Fruit fly (Drosophila melanogaster) whole organism, wandering third instar larva: Measurements from ENCODE around the gene CG33270.

Experiments used
- Abd-B ChIP-seq: fragments of >200 bp; optimal IDR thresholded peaks from 2 replicates; lab custom pipeline; 2017; ENCODE audit warnings: missing biosample characterization, missing genetic modification characterization
- CG32264 ChIP-seq: fragments of 200-800 bp; sonication (Bioruptor generic); optimal IDR thresholded peaks from 2 replicates; lab custom pipeline; 2016; ENCODE audit warnings: missing biosample characterization, missing genetic modification characterization
- CG9705 ChIP-seq: fragments of 200-800 bp; sonication (Bioruptor generic); optimal IDR thresholded peaks from 2 replicates; lab custom pipeline; 2018; ENCODE audit warnings: missing biosample characterization, mild to moderate bottlenecking, missing genetic modification characterization
- CrebA ChIP-seq: fragments of 200-800 bp; sonication (Bioruptor generic); optimal IDR thresholded peaks from 2 replicates; lab custom pipeline; 2016; ENCODE audit warnings: missing biosample characterization, mild to moderate bottlenecking, missing genetic modification characterization, borderline replicate concordance
- Dfd ChIP-seq: fragments of >200 bp; optimal IDR thresholded peaks from 2 replicates; lab custom pipeline; 2017; ENCODE audit warnings: missing biosample characterization, missing genetic modification characterization
- Dif ChIP-seq: fragments of 200-275, 200-300 bp; sonication (Bioruptor generic); optimal IDR thresholded peaks from 2 replicates; lab custom pipeline; 2018; ENCODE audit warnings: missing biosample characterization, missing genetic modification characterization; ENCODE audit not compliant: partially characterized antibody
- GATAd ChIP-seq: sonication (Bioruptor generic); optimal IDR thresholded peaks from 2 replicates; lab custom pipeline; 2016; ENCODE audit warnings: missing biosample characterization, missing genetic modification characterization
- HLH106 ChIP-seq: fragments of 200-800 bp; optimal IDR thresholded peaks from 3 replicates; lab custom pipeline; 2019; ENCODE audit warnings: missing biosample characterization, mild to moderate bottlenecking, missing genetic modification characterization, moderate library complexity
- Hr78 ChIP-seq: fragments of >200 bp; optimal IDR thresholded peaks from 2 replicates; lab custom pipeline; 2017; ENCODE audit warnings: missing biosample characterization, missing genetic modification characterization
- Hr83 ChIP-seq: fragments of 200-300 bp; sonication (Bioruptor generic); optimal IDR thresholded peaks from 2 replicates; lab custom pipeline; 2016; ENCODE audit warnings: missing biosample characterization, mild to moderate bottlenecking, missing genetic modification characterization, moderate library complexity; ENCODE audit not compliant: poor library complexity, severe bottlenecking
- Jra ChIP-seq: sonication (Bioruptor generic); optimal IDR thresholded peaks from 2 replicates; lab custom pipeline; 2016; ENCODE audit warnings: missing biosample characterization, missing genetic modification characterization
- Mio ChIP-seq: sonication (Bioruptor generic); optimal IDR thresholded peaks from 2 replicates; lab custom pipeline; 2016; ENCODE audit warnings: missing biosample characterization, missing genetic modification characterization
- Myc ChIP-seq: fragments of >200 bp; optimal IDR thresholded peaks from 2 replicates; lab custom pipeline; 2017
- N ChIP-seq: fragments of >200 bp; optimal IDR thresholded peaks from 2 replicates; lab custom pipeline; 2018; ENCODE audit warnings: missing biosample characterization, missing external identifiers, missing genetic modification characterization
- OdsH ChIP-seq: fragments of 200-800 bp; sonication (Bioruptor generic); optimal IDR thresholded peaks from 2 replicates; lab custom pipeline; 2016; ENCODE audit warnings: missing biosample characterization, mild to moderate bottlenecking, missing genetic modification characterization
- Rel ChIP-seq, 2 experiments: fragments of 200-800 bp; sonication (Bioruptor generic) in 1 of 2; optimal IDR thresholded peaks; 2 replicates in 1 of 2; 3 replicates in 1 of 2; lab custom pipeline; 2016 to 2019; ENCODE audit warnings: mild to moderate bottlenecking in 2 of 2, missing biosample characterization in 2 of 2, missing genetic modification characterization in 2 of 2, moderate library complexity in 1 of 2
- Sp1 ChIP-seq: fragments of 200-800 bp; sonication (Bioruptor generic); optimal IDR thresholded peaks from 3 replicates; lab custom pipeline; 2019; ENCODE audit warnings: missing biosample characterization, mild to moderate bottlenecking, missing genetic modification characterization, moderate library complexity
- Vsx2 ChIP-seq: fragments of 200-300, 225-300 bp; sonication (Bioruptor generic); optimal IDR thresholded peaks from 2 replicates; lab custom pipeline; 2018; ENCODE audit warnings: missing biosample characterization, missing genetic modification characterization; ENCODE audit not compliant: partially characterized antibody
- br ChIP-seq: fragments of 200-800 bp; sonication (Bioruptor generic); optimal IDR thresholded peaks from 2 replicates; lab custom pipeline; 2016; ENCODE audit warnings: missing biosample characterization, missing genetic modification characterization
- dmrt93B ChIP-seq: fragments of 200-800 bp; sonication (Bioruptor generic); optimal IDR thresholded peaks from 2 replicates; lab custom pipeline; 2018; ENCODE audit warnings: missing biosample characterization, mild to moderate bottlenecking, missing genetic modification characterization
- dsf ChIP-seq: sonication (Bioruptor generic); optimal IDR thresholded peaks from 2 replicates; lab custom pipeline; 2016; ENCODE audit warnings: missing biosample characterization, missing genetic modification characterization, borderline replicate concordance
- ey ChIP-seq: fragments of 200-800 bp; sonication (Bioruptor generic); optimal IDR thresholded peaks from 2 replicates; lab custom pipeline; 2016; ENCODE audit warnings: missing biosample characterization, missing genetic modification characterization
- foxo ChIP-seq, 2 experiments: fragments of 200-800 bp; sonication (Bioruptor generic); optimal IDR thresholded peaks; 2 replicates in 1 of 2; 3 replicates in 1 of 2; lab custom pipeline; 2016 to 2017; ENCODE audit warnings: missing biosample characterization in 2 of 2, missing genetic modification characterization in 2 of 2
- fru ChIP-seq: fragments of 200-800 bp; sonication (Bioruptor generic); optimal IDR thresholded peaks from 3 replicates; lab custom pipeline; 2016; ENCODE audit warnings: missing biosample characterization, mild to moderate bottlenecking, missing genetic modification characterization
- h ChIP-seq: fragments of 200-800 bp; sonication (Bioruptor generic); optimal IDR thresholded peaks from 3 replicates; lab custom pipeline; 2016; ENCODE audit warnings: missing biosample characterization, mild to moderate bottlenecking, missing genetic modification characterization
- jim ChIP-seq: fragments of 175-275, 200-325 bp; sonication (Bioruptor generic); optimal IDR thresholded peaks from 2 replicates; lab custom pipeline; 2016; ENCODE audit warnings: missing biosample characterization, mild to moderate bottlenecking, missing genetic modification characterization
- lola ChIP-seq: fragments of >200 bp; optimal IDR thresholded peaks from 2 replicates; lab custom pipeline; 2017; ENCODE audit warnings: missing biosample characterization, missing genetic modification characterization
- pan ChIP-seq: fragments of >200 bp; optimal IDR thresholded peaks from 2 replicates; lab custom pipeline; 2017
- psq ChIP-seq: fragments of 200-800 bp; sonication (Bioruptor generic); optimal IDR thresholded peaks from 3 replicates; lab custom pipeline; 2017; ENCODE audit warnings: missing biosample characterization, mild to moderate bottlenecking, missing genetic modification characterization, moderate library complexity
- rgr ChIP-seq: fragments of 200-800 bp; sonication (Bioruptor generic); optimal IDR thresholded peaks from 3 replicates; lab custom pipeline; 2016; ENCODE audit warnings: missing biosample characterization, mild to moderate bottlenecking, missing genetic modification characterization
- tai ChIP-seq: sonication (Bioruptor generic); optimal IDR thresholded peaks from 2 replicates; lab custom pipeline; 2016; ENCODE audit warnings: missing biosample characterization, missing genetic modification characterization
- woc ChIP-seq: sonication (Bioruptor generic); optimal IDR thresholded peaks from 2 replicates; lab custom pipeline; 2016; ENCODE audit warnings: missing biosample characterization, mild to moderate bottlenecking, missing genetic modification characterization

CG33270 gene

DNA sequence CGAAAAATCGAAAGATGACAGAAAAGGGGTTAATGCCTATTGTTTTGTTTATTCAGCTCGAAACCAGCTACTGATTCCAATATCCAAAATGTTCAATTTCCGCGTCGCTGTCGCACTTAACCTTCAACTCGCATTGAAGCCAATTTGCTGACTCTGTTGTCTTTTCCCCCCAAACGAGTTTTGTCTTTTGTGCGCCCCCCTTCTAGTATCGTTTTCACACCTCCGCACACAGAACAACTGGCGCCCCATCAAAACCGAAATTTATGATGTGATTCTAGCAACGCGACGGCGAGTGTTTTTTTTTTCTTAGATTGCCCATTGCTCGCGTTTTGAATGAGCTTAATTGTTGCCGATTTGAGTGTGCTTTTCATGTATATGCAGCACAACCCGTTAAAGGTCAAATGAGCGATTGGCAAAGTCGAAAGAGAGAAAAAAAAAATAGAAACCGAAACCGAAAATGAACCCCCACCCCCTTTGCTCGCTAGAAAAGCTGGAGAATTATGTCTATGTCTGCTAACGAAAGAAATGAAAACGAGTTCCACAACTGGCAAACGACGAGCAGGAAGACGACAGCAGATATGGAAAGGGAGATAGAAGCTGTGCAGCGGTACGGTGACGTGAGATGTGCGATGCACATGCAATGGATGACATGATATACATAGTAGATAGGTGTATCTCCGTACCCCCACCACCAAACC, 27.9 kb downstream of the CG33270 start:
- TF ChIP-seq Dif (GFP tag; lab: Kevin White, UChicago) = no peak
- TF ChIP-seq Hr83 (GFP tag; lab: Kevin White, UChicago) = no peak
- no peak for TF ChIP-seq fru (GFP tag; lab: Kevin White, UChicago)
- TF ChIP-seq Sp1 (GFP tag; lab: Kevin White, UChicago) = no peak
- no peak for TF ChIP-seq foxo (GFP tag; optimal IDR thresholded peaks at IDR 0.05; lab: Kevin White, UChicago)
- TF ChIP-seq h = no peak
- no peak for TF ChIP-seq OdsH (GFP tag; lab: Kevin White, UChicago)
- TF ChIP-seq woc (GFP tag; lab: Kevin White, UChicago) = no peak
- no peak for TF ChIP-seq Mio
- TF ChIP-seq CG32264 (GFP tag; lab: Kevin White, UChicago) = no peak
- no peak for TF ChIP-seq Hr78 (GFP tag; lab: Kevin White, UChicago)
- TF ChIP-seq ey (GFP tag; lab: Kevin White, UChicago) = no peak
- no peak for TF ChIP-seq Rel (GFP tag; optimal IDR thresholded peaks at IDR 0.05; lab: Kevin White, UChicago)
- no peak for TF ChIP-seq Rel (tag; optimal IDR thresholded peaks at IDR 0.05; lab: Kevin White, UChicago)
- TF ChIP-seq br = no peak
- no peak for TF ChIP-seq lola (GFP tag; lab: Kevin White, UChicago)
- TF ChIP-seq Abd-B (GFP tag; lab: Kevin White, UChicago) = no peak

DNA sequence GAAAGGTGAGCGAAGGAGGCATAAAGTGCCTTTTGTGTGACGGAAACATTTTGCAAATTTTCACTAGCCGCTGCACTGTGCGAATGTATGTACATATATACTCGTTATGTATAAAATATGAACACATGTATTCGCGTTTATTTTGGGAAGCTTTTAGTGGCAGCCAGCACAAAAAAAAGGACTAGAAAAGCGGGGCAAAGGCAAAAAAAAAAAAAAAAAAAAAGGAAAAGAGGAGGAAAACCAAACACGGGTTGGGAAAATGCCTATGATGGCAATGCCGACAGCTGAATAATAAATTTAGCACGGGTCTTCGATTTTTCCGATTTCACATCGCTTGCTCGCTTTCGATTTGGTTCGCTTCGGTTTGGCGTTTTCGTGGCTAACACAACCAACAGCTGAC, 29.0 kb downstream of the CG33270 start:
- no peak for TF ChIP-seq psq (GFP tag; lab: Kevin White, UChicago)
- TF ChIP-seq dsf (GFP tag; lab: Kevin White, UChicago) = no peak
- TF ChIP-seq Dfd = no peak
- no peak for TF ChIP-seq woc (GFP tag; lab: Kevin White, UChicago)
- no peak for TF ChIP-seq Vsx2
- no peak for TF ChIP-seq OdsH (GFP tag; lab: Kevin White, UChicago)
- TF ChIP-seq HLH106 (tag; lab: Kevin White, UChicago) = no peak
- no peak for TF ChIP-seq dmrt93B
- TF ChIP-seq foxo (GFP tag; optimal IDR thresholded peaks at IDR 0.05; lab: Kevin White, UChicago) = no peak
- no peak for TF ChIP-seq Jra (GFP tag; lab: Kevin White, UChicago)
- TF ChIP-seq Hr83 (GFP tag; lab: Kevin White, UChicago) = no peak
- TF ChIP-seq CG9705 (GFP tag; lab: Kevin White, UChicago) = no peak
- no peak for TF ChIP-seq Rel (GFP tag; optimal IDR thresholded peaks at IDR 0.05; lab: Kevin White, UChicago)
- TF ChIP-seq Rel (tag; optimal IDR thresholded peaks at IDR 0.05; lab: Kevin White, UChicago) = no peak
- TF ChIP-seq N (GFP tag; lab: Kevin White, UChicago) = no peak
- TF ChIP-seq pan (lab: Kevin White, UChicago) = no peak
- TF ChIP-seq CrebA (GFP tag; lab: Kevin White, UChicago) = no peak
- no peak for TF ChIP-seq Myc (lab: Kevin White, UChicago)

DNA sequence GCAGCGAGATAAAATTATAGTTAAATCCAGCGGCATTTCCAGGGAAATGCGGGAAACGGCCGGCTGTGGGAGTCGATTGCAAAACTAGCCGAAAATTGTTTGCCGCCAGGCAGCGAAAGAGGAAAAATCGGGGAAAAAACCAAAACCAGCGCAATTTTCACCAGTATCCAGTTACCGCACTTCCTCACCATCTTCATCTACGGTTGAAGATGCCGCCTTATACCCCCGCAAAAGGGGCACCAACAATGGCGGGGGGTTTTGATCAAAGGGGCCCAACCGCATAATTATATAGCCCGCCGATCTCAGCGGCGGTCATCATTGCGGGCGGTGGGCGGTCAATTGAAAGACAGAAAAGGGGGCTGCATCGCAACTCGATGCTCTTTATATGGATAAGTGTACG, 30.4 kb downstream of the CG33270 start:
- TF ChIP-seq Abd-B (GFP tag; lab: Kevin White, UChicago) (no peak), jim (GFP tag; lab: Kevin White, UChicago) (no peak), rgr (no peak), tai (GFP tag; lab: Kevin White, UChicago) (no peak), Rel (GFP tag; optimal IDR thresholded peaks at IDR 0.05; lab: Kevin White, UChicago) (no peak), Rel (tag; optimal IDR thresholded peaks at IDR 0.05; lab: Kevin White, UChicago) (no peak), CG32264 (GFP tag; lab: Kevin White, UChicago) (no peak), Mio (no peak), N (GFP tag; lab: Kevin White, UChicago) (no peak)

DNA sequence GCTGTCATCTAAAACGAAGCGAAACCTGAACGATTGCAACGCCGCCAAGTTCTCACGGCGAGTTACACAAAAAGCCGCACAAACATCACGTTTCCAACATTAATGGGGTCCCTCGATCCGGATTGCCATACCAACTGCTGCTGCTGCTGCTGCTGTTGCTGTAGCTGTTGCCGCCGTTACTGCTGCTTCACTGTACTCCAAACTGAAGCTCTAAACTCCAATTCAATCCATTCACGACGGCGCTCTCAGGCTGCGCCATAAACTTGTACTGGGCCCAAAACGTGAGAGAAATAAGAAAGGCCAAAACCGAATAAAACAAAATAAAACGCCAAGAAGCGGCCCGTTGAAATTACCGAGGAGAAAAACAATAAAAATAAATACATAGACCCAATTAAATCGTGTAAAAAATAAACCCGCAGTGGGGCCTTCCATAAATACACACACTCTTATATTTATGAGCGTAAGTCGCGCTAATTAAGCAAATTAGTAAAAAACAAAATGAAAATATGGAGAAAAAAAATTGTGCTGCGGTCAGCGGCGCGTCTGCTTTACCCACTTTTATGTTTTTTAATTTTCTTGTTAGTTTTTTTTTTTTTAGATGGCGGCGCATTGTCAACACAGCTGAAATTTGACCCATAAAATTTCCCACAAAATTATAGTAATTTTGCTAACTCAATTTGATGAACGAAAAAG, 31.0 kb downstream of the CG33270 start:
- TF ChIP-seq Hr83 (GFP tag; lab: Kevin White, UChicago) (no peak), CG32264 (GFP tag; lab: Kevin White, UChicago) (no peak), dsf (GFP tag; lab: Kevin White, UChicago) (no peak), woc (GFP tag; lab: Kevin White, UChicago) (no peak), h (no peak), Hr78 (GFP tag; lab: Kevin White, UChicago) (no peak), fru (GFP tag; lab: Kevin White, UChicago) (no peak), Rel (GFP tag; optimal IDR thresholded peaks at IDR 0.05; lab: Kevin White, UChicago) (no peak), Rel (tag; optimal IDR thresholded peaks at IDR 0.05; lab: Kevin White, UChicago) (no peak), Mio (no peak), CG9705 (GFP tag; lab: Kevin White, UChicago) (no peak), Jra (GFP tag; lab: Kevin White, UChicago) (no peak), GATAd (GFP tag; lab: Kevin White, UChicago) (no peak)
